Worm (Caenorhabditis elegans): ENCODE data around the gene srsx-22.

The srsx-22 gene

DNA sequence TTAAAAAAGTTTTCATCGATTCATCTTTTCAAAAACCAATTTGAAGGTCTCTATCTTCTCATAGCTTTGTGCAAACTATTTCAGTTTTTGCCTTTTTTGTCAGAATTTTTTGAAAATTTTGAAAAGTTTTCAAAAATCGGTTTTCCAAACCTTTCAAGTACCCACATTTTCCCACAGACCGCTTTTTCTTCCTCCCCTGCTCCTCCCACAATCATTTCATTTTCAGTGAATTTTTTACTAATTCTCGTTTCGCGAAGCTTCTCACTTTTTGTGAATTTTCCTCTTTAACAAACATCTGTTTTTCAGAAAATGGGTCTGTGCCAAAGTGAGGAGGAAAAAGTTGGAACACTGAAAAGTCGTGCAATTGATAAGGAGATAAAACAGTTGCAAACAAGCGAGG is 19.2 kb downstream of the srsx-22 start, which contains the start of gene gpa-2:
gpa-2 (plus strand) TSS at position 301 of the 400 bp plus-strand sequence.
- TF ChIP-seq ham-2 (GFP tag; optimal IDR thresholded peaks at IDR 0.05): no peak
- TF ChIP-seq mep-1 (tag; optimal IDR thresholded peaks at IDR 0.05): no peak
- no peak for TF ChIP-seq elt-3 (tag; optimal IDR thresholded peaks at IDR 0.05)
- no peak for TF ChIP-seq zip-8 (tag; optimal IDR thresholded peaks at IDR 0.05)
- TF ChIP-seq ceh-39 (tag; optimal IDR thresholded peaks at IDR 0.05): no peak
- TF ChIP-seq pha-4 (tag; optimal IDR thresholded peaks at IDR 0.05): no peak
- no peak for TF ChIP-seq nhr-76 (tag; optimal IDR thresholded peaks at IDR 0.05)
- TF ChIP-seq nhr-12 (tag; optimal IDR thresholded peaks at IDR 0.05): no peak
- no peak for TF ChIP-seq sem-2 (GFP tag; optimal IDR thresholded peaks at IDR 0.05)
- TF ChIP-seq ces-1 (GFP tag; optimal IDR thresholded peaks at IDR 0.05): no peak
- TF ChIP-seq bed-3 (GFP tag; optimal IDR thresholded peaks at IDR 0.05): no peak
- TF ChIP-seq ceh-83 (GFP tag; optimal IDR thresholded peaks at IDR 0.05): no peak
- TF ChIP-seq unc-62 (GFP tag; optimal IDR thresholded peaks at IDR 0.05): no peak
- TF ChIP-seq tbx-8 (GFP tag; optimal IDR thresholded peaks at IDR 0.05): no peak
- no peak for TF ChIP-seq unc-39 (tag; optimal IDR thresholded peaks at IDR 0.05)
- TF ChIP-seq M03D4.4 (tag; optimal IDR thresholded peaks at IDR 0.05): no peak
- no peak for TF ChIP-seq lsy-2 (tag; optimal IDR thresholded peaks at IDR 0.05)
- TF ChIP-seq lin-13 (tag; optimal IDR thresholded peaks at IDR 0.05): no peak
- TF ChIP-seq elt-1 (tag; optimal IDR thresholded peaks at IDR 0.05; ENCODE audit: borderline replicate concordance, insufficient read depth): no peak
- TF ChIP-seq nhr-2 (tag; optimal IDR thresholded peaks at IDR 0.05): no peak

DNA sequence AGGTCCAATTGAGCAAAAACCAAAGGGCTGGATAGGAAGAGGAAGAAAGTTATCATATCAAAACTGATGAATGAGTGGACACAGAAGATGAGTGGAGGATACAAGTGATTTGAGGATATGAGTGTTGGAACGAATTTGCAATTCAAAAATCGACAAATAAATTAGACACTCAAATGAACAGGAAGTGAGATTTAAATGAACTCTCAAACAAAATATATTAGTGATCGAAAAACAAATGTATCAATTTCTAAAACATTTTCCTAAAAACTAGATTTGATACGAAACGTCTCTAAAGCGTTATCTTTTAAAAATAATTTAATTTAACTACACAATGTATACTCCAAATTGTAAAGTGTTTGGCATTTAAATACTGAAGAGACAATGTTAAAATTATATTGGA is 23.9 kb downstream of the srsx-22 start, which contains the start of gene F38E1.10:
F38E1.10 (minus strand) TSS at position 101 of the 400 bp plus-strand sequence.
- no peak for TF ChIP-seq unc-120 (tag; optimal IDR thresholded peaks at IDR 0.05; ENCODE audit: poor library complexity, severe bottlenecking)
- TF ChIP-seq ceh-39 (tag; optimal IDR thresholded peaks at IDR 0.05): no peak

DNA sequence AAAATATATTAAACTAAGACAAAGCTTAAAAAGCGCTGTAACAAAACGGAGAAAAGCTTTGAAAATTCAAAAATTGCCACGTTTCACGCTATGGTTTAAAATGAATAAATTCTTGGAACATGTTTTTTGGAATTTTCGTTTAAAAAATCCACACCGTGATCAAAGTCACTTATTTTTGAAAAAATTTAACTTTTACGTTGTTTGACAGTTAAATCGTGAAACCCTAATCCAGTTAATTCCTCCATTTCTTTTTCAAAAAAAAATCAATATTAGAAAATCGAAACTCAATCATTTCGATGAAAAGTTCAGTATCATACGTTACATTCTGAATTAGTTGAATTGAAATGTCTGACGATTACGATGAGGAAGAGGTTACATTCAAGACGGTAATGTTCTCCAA is 24.4 kb downstream of the srsx-22 start, which contains the start of gene F38E1.3:
F38E1.3 (plus strand) TSS at position 301 of the 400 bp plus-strand sequence.
- TF ChIP-seq mab-5 (tag; optimal IDR thresholded peaks at IDR 0.05): no peak
- TF ChIP-seq ceh-43 (GFP tag; optimal IDR thresholded peaks at IDR 0.05): no peak
- no peak for TF ChIP-seq unc-62 (GFP tag; optimal IDR thresholded peaks at IDR 0.05)
- TF ChIP-seq snpc-4 (tag; optimal IDR thresholded peaks at IDR 0.05): no peak
- TF ChIP-seq unc-120 (tag; optimal IDR thresholded peaks at IDR 0.05; ENCODE audit: poor library complexity, severe bottlenecking): no peak
- no peak for TF ChIP-seq unc-39 (tag; optimal IDR thresholded peaks at IDR 0.05)
- no peak for TF ChIP-seq elt-3 (tag; optimal IDR thresholded peaks at IDR 0.05)
- no peak for TF ChIP-seq sptf-1 (tag; optimal IDR thresholded peaks at IDR 0.05)
- TF ChIP-seq tbx-8 (GFP tag; optimal IDR thresholded peaks at IDR 0.05): no peak
- TF ChIP-seq ceh-39 (tag; optimal IDR thresholded peaks at IDR 0.05): no peak
- TF ChIP-seq drap-1 (GFP tag; optimal IDR thresholded peaks at IDR 0.05): no peak
- no peak for TF ChIP-seq pha-4 (tag; optimal IDR thresholded peaks at IDR 0.05)
- no peak for TF ChIP-seq zip-8 (tag; optimal IDR thresholded peaks at IDR 0.05)

DNA sequence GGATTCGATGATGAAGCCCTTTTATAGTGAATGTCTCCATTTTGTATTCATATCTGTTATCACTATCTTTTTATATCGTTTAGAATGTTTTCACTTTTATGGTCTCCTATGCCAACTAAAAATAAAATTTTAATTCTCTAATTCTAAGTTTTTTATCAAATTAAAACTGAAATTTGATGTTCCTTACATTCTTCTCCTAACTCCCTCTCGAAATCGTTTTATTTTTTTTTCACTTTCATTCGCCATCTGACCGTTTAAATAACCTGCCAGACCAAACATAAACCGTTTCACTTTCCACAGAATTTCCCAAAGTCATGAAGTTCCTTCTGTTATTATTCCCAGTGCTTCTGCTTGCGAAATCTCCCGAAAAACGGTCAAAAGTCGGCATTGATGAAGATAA is 27.7 kb downstream of the srsx-22 start, which contains the start of gene F52E1.5:
F52E1.5 (plus strand) TSS at position 301 of the 400 bp plus-strand sequence.
- TF ChIP-seq ces-1 (GFP tag; optimal IDR thresholded peaks at IDR 0.05) (no peak), sem-2 (GFP tag; optimal IDR thresholded peaks at IDR 0.05) (no peak), ceh-43 (GFP tag; optimal IDR thresholded peaks at IDR 0.05) (no peak)

DNA sequence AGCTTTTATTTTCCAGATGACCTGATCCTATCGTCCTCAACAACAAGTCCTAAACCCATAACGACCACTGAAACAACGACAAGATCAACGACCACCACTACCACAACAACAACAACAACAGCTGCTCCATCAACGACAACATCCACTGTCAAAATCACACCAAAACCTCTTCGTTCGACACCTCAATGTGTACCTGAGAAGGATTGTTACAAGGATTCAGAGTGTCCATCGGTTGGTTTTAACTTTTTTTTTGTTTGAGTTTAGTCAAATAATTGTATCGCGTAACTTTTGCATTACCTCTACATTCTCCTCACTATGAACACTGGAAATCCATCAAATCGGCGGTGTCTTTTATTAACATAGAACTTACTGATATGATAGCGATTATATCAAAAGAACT is 28.6 kb downstream of the srsx-22 start:
- TF ChIP-seq bed-3 (GFP tag; optimal IDR thresholded peaks at IDR 0.05) (no peak), cnd-1 (tag; optimal IDR thresholded peaks at IDR 0.05) (no peak)

DNA sequence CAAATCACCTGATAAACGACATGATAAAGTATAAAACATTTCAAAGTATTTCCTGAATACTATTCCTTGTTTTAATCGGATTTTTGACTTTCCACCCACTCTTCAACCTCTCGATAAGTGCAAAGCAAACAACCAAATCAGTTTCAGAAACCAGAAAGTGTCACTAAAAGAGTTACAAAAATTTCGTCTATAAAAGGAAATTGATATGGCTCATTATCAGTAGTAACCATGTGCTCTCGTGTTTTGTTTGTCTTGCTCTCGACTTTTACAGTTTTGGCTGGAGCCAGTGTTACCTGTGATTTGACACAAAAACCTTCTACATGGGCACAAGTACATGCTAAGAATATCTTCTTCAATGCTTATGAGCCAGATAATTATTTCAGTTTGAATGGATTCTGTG is 32.2 kb downstream of the srsx-22 start, which contains the start of gene F52E1.14:
F52E1.14 (plus strand) TSS at position 207 of the 400 bp plus-strand sequence.
- TF ChIP-seq lin-13 (tag; optimal IDR thresholded peaks at IDR 0.05) (no peak), sem-2 (GFP tag; optimal IDR thresholded peaks at IDR 0.05) (no peak), lsy-2 (tag; optimal IDR thresholded peaks at IDR 0.05) (no peak), mep-1 (tag; optimal IDR thresholded peaks at IDR 0.05) (no peak), bed-3 (GFP tag; optimal IDR thresholded peaks at IDR 0.05) (no peak), unc-120 (tag; optimal IDR thresholded peaks at IDR 0.05; ENCODE audit: poor library complexity, severe bottlenecking) (no peak), lin-32 (GFP tag; optimal IDR thresholded peaks at IDR 0.05) (no peak), snpc-4 (tag; optimal IDR thresholded peaks at IDR 0.05) (no peak), flh-1 (GFP tag; optimal IDR thresholded peaks at IDR 0.05) (no peak), ces-1 (GFP tag; optimal IDR thresholded peaks at IDR 0.05) (no peak), elt-1 (tag; optimal IDR thresholded peaks at IDR 0.05; ENCODE audit: borderline replicate concordance, insufficient read depth) (no peak), zip-8 (tag; optimal IDR thresholded peaks at IDR 0.05) (no peak)

All from whole organism, mixed stage, embryonic.